Fruit fly (Drosophila melanogaster) whole organism, wandering third instar larva: ENCODE measurements around the gene Jhbp16.
A peak's percentile ranks its signal among the peaks of the same experiment; 100 is the strongest.

Source experiments
- Rel ChIP-seq, 2 experiments: fragments of 200-800 bp; sonication (Bioruptor generic) in 1 of 2; optimal IDR thresholded peaks; 2 replicates in 1 of 2; 3 replicates in 1 of 2; lab custom pipeline; 2016 to 2019; ENCODE audit warnings: mild to moderate bottlenecking in 2 of 2, missing biosample characterization in 2 of 2, missing genetic modification characterization in 2 of 2, moderate library complexity in 1 of 2
- Vsx2 ChIP-seq: fragments of 200-300, 225-300 bp; sonication (Bioruptor generic); optimal IDR thresholded peaks from 2 replicates; lab custom pipeline; 2018; ENCODE audit warnings: missing biosample characterization, missing genetic modification characterization; ENCODE audit not compliant: partially characterized antibody
- br ChIP-seq: fragments of 200-800 bp; sonication (Bioruptor generic); optimal IDR thresholded peaks from 2 replicates; lab custom pipeline; 2016; ENCODE audit warnings: missing biosample characterization, missing genetic modification characterization
- foxo ChIP-seq, 2 experiments: fragments of 200-800 bp; sonication (Bioruptor generic); optimal IDR thresholded peaks; 2 replicates in 1 of 2; 3 replicates in 1 of 2; lab custom pipeline; 2016 to 2017; ENCODE audit warnings: missing biosample characterization in 2 of 2, missing genetic modification characterization in 2 of 2
- fru ChIP-seq: fragments of 200-800 bp; sonication (Bioruptor generic); optimal IDR thresholded peaks from 3 replicates; lab custom pipeline; 2016; ENCODE audit warnings: missing biosample characterization, mild to moderate bottlenecking, missing genetic modification characterization
- lola ChIP-seq: fragments of >200 bp; optimal IDR thresholded peaks from 2 replicates; lab custom pipeline; 2017; ENCODE audit warnings: missing biosample characterization, missing genetic modification characterization
- usp ChIP-seq: fragments of >200 bp; optimal IDR thresholded peaks from 2 replicates; lab custom pipeline; 2017; ENCODE audit warnings: missing biosample characterization, missing genetic modification characterization

DNA sequence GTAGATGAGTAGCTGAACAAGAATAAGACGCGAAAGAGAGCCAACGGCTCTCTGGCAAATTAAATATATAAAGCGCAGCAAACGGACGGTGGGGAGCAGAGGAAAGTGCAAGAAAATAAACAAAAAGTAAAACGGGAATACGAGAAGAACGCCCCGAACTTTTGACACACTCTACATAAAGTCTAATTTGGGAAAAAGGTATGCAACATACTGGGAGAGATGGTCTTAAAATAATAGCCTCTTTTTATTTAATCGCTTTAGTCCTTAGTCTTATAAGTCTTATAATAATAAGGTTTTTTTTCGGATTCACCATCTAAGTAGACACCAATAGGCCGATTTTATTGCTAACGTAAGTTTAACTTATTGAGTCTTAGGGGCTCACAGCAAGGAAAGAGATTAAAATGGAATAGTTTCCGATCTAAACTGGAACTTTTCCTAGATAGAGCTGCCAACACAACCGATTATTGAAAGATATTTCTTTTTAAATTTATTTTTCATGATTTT lies 11.2 kb upstream of the Jhbp16 start:
- TF ChIP-seq usp (GFP tag; lab: Kevin White, UChicago) (no peak), Rel (GFP tag; optimal IDR thresholded peaks at IDR 0.05; lab: Kevin White, UChicago) (no peak), Rel (tag; optimal IDR thresholded peaks at IDR 0.05; lab: Kevin White, UChicago) (no peak), foxo (GFP tag; optimal IDR thresholded peaks at IDR 0.05; lab: Kevin White, UChicago) (peak in 1 of 2 experiments; percentile 10), br (GFP tag; lab: Kevin White, UChicago) (no peak), fru (peak; percentile 11), lola (GFP tag; lab: Kevin White, UChicago) (no peak), Vsx2 (GFP tag; lab: Kevin White, UChicago) (no peak)
